Fruit fly (Drosophila melanogaster): Measurements from ENCODE around the gene CG34150.

DNA sequence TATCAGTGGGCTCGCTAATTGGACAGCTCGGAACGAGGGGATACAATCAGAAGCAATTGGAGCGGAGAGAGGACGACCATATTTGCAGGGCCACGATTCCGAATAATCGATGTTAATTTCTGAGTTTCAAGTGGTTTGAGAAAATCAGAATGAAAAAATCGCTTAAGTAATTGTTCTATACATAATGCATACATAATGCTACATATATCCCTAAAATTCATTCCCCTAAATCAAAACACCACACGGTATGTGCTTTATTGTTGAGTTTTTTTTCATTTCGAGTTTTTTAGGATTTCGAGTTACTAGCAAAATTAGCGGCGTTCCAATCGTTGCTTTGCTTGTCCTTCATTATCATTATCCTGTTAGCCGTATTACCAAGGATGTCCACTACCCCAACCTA lies 11.5 kb downstream of the CG34150 start, which contains the start of gene niki:
- TF ChIP-seq CG12768 (GFP tag; optimal IDR thresholded peaks at IDR 0.05) (no peak), cic (GFP tag; optimal IDR thresholded peaks at IDR 0.05) (no peak), kay (GFP tag; ENCODE audit: borderline replicate concordance) (no peak), pad (GFP tag; optimal IDR thresholded peaks at IDR 0.05) (no peak), CG14711 (tag; optimal IDR thresholded peaks at IDR 0.05) (no peak), Crg-1 (GFP tag; optimal IDR thresholded peaks at IDR 0.05) (no peak), tj (GFP tag; optimal IDR thresholded peaks at IDR 0.05) (no peak), CG5204 (GFP tag; optimal IDR thresholded peaks at IDR 0.05) (no peak), CG11617 (GFP tag; optimal IDR thresholded peaks at IDR 0.05) (no peak)
